Fruit fly (Drosophila melanogaster) whole organism, embryonic: ENCODE measurements around the gene mmy.

ENCODE experiments used
- ATbp ChIP-seq: fragments of 200-800 bp; sonication (Bioruptor generic); optimal IDR thresholded peaks from 2 replicates; lab custom pipeline; 2017; ENCODE audit warnings: missing biosample characterization, mild to moderate bottlenecking, missing genetic modification characterization, missing genetic modification reagents
- Atf6 ChIP-seq: fragments of 200-800 bp; sonication (Bioruptor generic); IDR thresholded peaks from 2 replicates; pipeline ENCODE4 v1.3.6; 2022; ENCODE audit warnings: missing biosample characterization, missing genetic modification characterization
- CG10267 ChIP-seq: fragments of 200-800 bp; sonication (Bioruptor generic); optimal IDR thresholded peaks from 2 replicates; lab custom pipeline; 2018; ENCODE audit warnings: missing biosample characterization, mild to moderate bottlenecking, missing genetic modification characterization, moderate library complexity
- CG10321 ChIP-seq: fragments of 200-800 bp; sonication (Bioruptor generic); IDR thresholded peaks from 2 replicates; pipeline ENCODE4 v1.3.6; 2022; ENCODE audit warnings: missing biosample characterization, missing genetic modification characterization
- CG10462 ChIP-seq: fragments of 200-800 bp; sonication (Bioruptor generic); optimal IDR thresholded peaks from 2 replicates; lab custom pipeline; 2016; ENCODE audit warnings: missing biosample characterization, missing genetic modification characterization
- CG11247 ChIP-seq: fragments of 200-800 bp; sonication (Bioruptor generic); IDR thresholded peaks from 2 replicates; pipeline ENCODE4 v1.3.6; 2022; ENCODE audit warnings: missing biosample characterization, missing genetic modification characterization
- CG12155 ChIP-seq: fragments of 200-800 bp; sonication (Bioruptor generic); optimal IDR thresholded peaks from 3 replicates; lab custom pipeline; 2016; ENCODE audit warnings: missing biosample characterization, missing genetic modification characterization
- CG17186 ChIP-seq: fragments of 200-800 bp; sonication (Bioruptor generic); optimal IDR thresholded peaks from 3 replicates; lab custom pipeline; 2017; ENCODE audit warnings: missing biosample characterization, missing genetic modification reagents, missing genetic modification characterization
- CG17612 ChIP-seq: fragments of 200-800 bp; sonication (Bioruptor generic); IDR thresholded peaks from 2 replicates; pipeline ENCODE4 v1.3.6; 2022; ENCODE audit warnings: missing biosample characterization, missing genetic modification characterization
- CG18599 ChIP-seq: fragments of 200-800 bp; sonication (Bioruptor generic); optimal IDR thresholded peaks from 3 replicates; lab custom pipeline; 2017; ENCODE audit warnings: missing biosample characterization, missing genetic modification characterization, mild to moderate bottlenecking, moderate library complexity, missing genetic modification reagents
- CG2678 ChIP-seq: fragments of 200-800 bp; sonication (Bioruptor generic); optimal IDR thresholded peaks from 3 replicates; lab custom pipeline; 2019; ENCODE audit warnings: missing biosample characterization, mild to moderate bottlenecking, missing genetic modification characterization, moderate library complexity
- CG3995 ChIP-seq: fragments of 200-800 bp; sonication (Bioruptor generic); optimal IDR thresholded peaks from 3 replicates; lab custom pipeline; 2016; ENCODE audit warnings: missing biosample characterization, missing genetic modification characterization
- CG43689 ChIP-seq: fragments of 200-800 bp; sonication (Bioruptor generic); IDR thresholded peaks from 2 replicates; pipeline ENCODE4 v1.3.6; 2022; ENCODE audit warnings: missing biosample characterization, missing genetic modification characterization
- CG7271 ChIP-seq: fragments of 200-800 bp; sonication (Bioruptor generic); optimal IDR thresholded peaks from 2 replicates; lab custom pipeline; 2018; ENCODE audit warnings: missing biosample characterization, mild to moderate bottlenecking, missing genetic modification characterization, moderate library complexity
- CG7745 ChIP-seq: fragments of 200-800 bp; sonication (Bioruptor generic); optimal IDR thresholded peaks from 2 replicates; lab custom pipeline; 2018; ENCODE audit warnings: missing biosample characterization, mild to moderate bottlenecking, missing genetic modification characterization, moderate library complexity
- CG8281 ChIP-seq: fragments of 200-800 bp; sonication (Bioruptor generic); optimal IDR thresholded peaks from 2 replicates; lab custom pipeline; 2018; ENCODE audit warnings: missing biosample characterization, mild to moderate bottlenecking, missing genetic modification characterization, moderate library complexity
- CG8944 ChIP-seq: fragments of 200-800 bp; sonication (Bioruptor generic); optimal IDR thresholded peaks from 3 replicates; lab custom pipeline; 2016; ENCODE audit warnings: missing biosample characterization, missing genetic modification characterization
- CG9437 ChIP-seq: fragments of 200-800 bp; sonication (Bioruptor generic); optimal IDR thresholded peaks from 2 replicates; lab custom pipeline; 2018; ENCODE audit warnings: missing biosample characterization, mild to moderate bottlenecking, missing genetic modification characterization
- CG9727 ChIP-seq: fragments of 200-800 bp; sonication (Bioruptor generic); optimal IDR thresholded peaks from 3 replicates; lab custom pipeline; 2017; ENCODE audit warnings: missing biosample characterization, mild to moderate bottlenecking, missing genetic modification characterization
- Dek ChIP-seq: fragments of 200-800 bp; sonication (Bioruptor generic); optimal IDR thresholded peaks from 3 replicates; lab custom pipeline; 2019; ENCODE audit warnings: missing biosample characterization, mild to moderate bottlenecking, missing genetic modification characterization, moderate library complexity
- Dp ChIP-seq: fragments of 200-800 bp; sonication (Bioruptor generic); optimal IDR thresholded peaks from 2 replicates; lab custom pipeline; 2018; ENCODE audit warnings: missing biosample characterization, mild to moderate bottlenecking, missing genetic modification characterization, moderate library complexity
- Elba2 ChIP-seq: fragments of 200-800 bp; sonication (Bioruptor generic); optimal IDR thresholded peaks from 3 replicates; lab custom pipeline; 2016; ENCODE audit warnings: missing biosample characterization, missing genetic modification characterization
- Lhr ChIP-seq: fragments of 200-800 bp; sonication (Bioruptor generic); optimal IDR thresholded peaks from 3 replicates; lab custom pipeline; 2017; ENCODE audit warnings: mild to moderate bottlenecking, missing biosample characterization, missing genetic modification reagents, missing genetic modification characterization
- Xrp1 ChIP-seq: fragments of 200-800 bp; sonication (Bioruptor generic); IDR thresholded peaks from 2 replicates; pipeline ENCODE4 v1.3.6; 2022; ENCODE audit warnings: missing biosample characterization, missing genetic modification characterization
- bsh ChIP-seq, 2 experiments: fragments of 200-800 bp; sonication (Bioruptor generic); optimal IDR thresholded peaks; 2 replicates each; lab custom pipeline; 2017 to 2018; ENCODE audit warnings: mild to moderate bottlenecking in 2 of 2, missing biosample characterization in 2 of 2, missing genetic modification characterization in 2 of 2, moderate library complexity in 1 of 2
- btn ChIP-seq: fragments of 200-800 bp; sonication (Bioruptor generic); optimal IDR thresholded peaks from 2 replicates; lab custom pipeline; 2016; ENCODE audit warnings: missing biosample characterization, missing genetic modification characterization
- cad ChIP-seq: fragments of >200 bp; optimal IDR thresholded peaks from 2 replicates; lab custom pipeline; 2017; ENCODE audit warnings: missing biosample characterization, missing genetic modification characterization
- cas ChIP-seq: fragments of 200-800 bp; sonication (Bioruptor generic); IDR thresholded peaks from 2 replicates; pipeline ENCODE4 v1.3.6; 2022; ENCODE audit warnings: missing biosample characterization, missing genetic modification characterization
- cg ChIP-seq: fragments of 200-800 bp; sonication (Bioruptor generic); optimal IDR thresholded peaks from 3 replicates; lab custom pipeline; 2019; ENCODE audit warnings: missing biosample characterization, mild to moderate bottlenecking, missing genetic modification characterization, moderate library complexity
- crc ChIP-seq: fragments of 200-800 bp; sonication (Bioruptor generic); optimal IDR thresholded peaks from 2 replicates; lab custom pipeline; 2016; ENCODE audit warnings: missing biosample characterization, missing genetic modification characterization
- dimm ChIP-seq: fragments of 200-800 bp; sonication (Bioruptor generic); IDR thresholded peaks from 2 replicates; pipeline ENCODE4 v1.3.6; 2022; ENCODE audit warnings: missing biosample characterization, missing genetic modification characterization
- dm ChIP-seq: fragments of 200-800 bp; sonication (Bioruptor generic); optimal IDR thresholded peaks from 3 replicates; lab custom pipeline; 2016; ENCODE audit warnings: missing biosample characterization, missing genetic modification characterization
- en ChIP-seq: fragments of 200-800 bp; sonication (Bioruptor generic); optimal IDR thresholded peaks from 2 replicates; lab custom pipeline; 2016; ENCODE audit warnings: missing biosample characterization, missing genetic modification characterization
- esg ChIP-seq: fragments of 200-800 bp; sonication (Bioruptor generic); conservative IDR thresholded peaks from 2 replicates; pipeline ENCODE4 v1.3.6; 2022; ENCODE audit warnings: missing biosample characterization, missing genetic modification characterization
- gfzf ChIP-seq: fragments of 200-800 bp; sonication (Bioruptor generic); optimal IDR thresholded peaks from 2 replicates; lab custom pipeline; 2016; ENCODE audit warnings: missing biosample characterization, mild to moderate bottlenecking, missing genetic modification characterization, moderate library complexity
- jigr1 ChIP-seq: fragments of 200-800 bp; sonication (Bioruptor generic); IDR thresholded peaks from 3 replicates; pipeline ENCODE4 v1.3.6; 2022; ENCODE audit warnings: missing biosample characterization, missing genetic modification characterization
- jumu ChIP-seq: fragments of 200-800 bp; sonication (Bioruptor generic); optimal IDR thresholded peaks from 3 replicates; lab custom pipeline; 2016; ENCODE audit warnings: missing biosample characterization, missing genetic modification characterization
- lilli ChIP-seq: fragments of 200-800 bp; sonication (Bioruptor generic); optimal IDR thresholded peaks from 3 replicates; lab custom pipeline; 2016; ENCODE audit warnings: missing biosample characterization, missing genetic modification characterization
- lola ChIP-seq, 3 experiments: fragments of >200 bp in 2 of 3; fragments of 200-800 bp in 1 of 3; sonication (Bioruptor generic) in 1 of 3; optimal IDR thresholded peaks; 2 replicates each; lab custom pipeline; 2017 to 2019; ENCODE audit warnings: missing biosample characterization in 3 of 3, missing genetic modification characterization in 3 of 3, mild to moderate bottlenecking in 1 of 3, moderate library complexity in 1 of 3
- mam ChIP-seq: fragments of 200-800 bp; sonication (Bioruptor generic); optimal IDR thresholded peaks from 3 replicates; lab custom pipeline; 2016; ENCODE audit warnings: missing biosample characterization, missing genetic modification characterization
- mld ChIP-seq: fragments of 200-800 bp; sonication (Bioruptor generic); IDR thresholded peaks from 3 replicates; pipeline ENCODE4 v1.3.6; 2022; ENCODE audit warnings: missing biosample characterization, missing genetic modification characterization; ENCODE audit not compliant: partially characterized antibody
- ro ChIP-seq: fragments of 200-800 bp; sonication (Bioruptor generic); IDR thresholded peaks from 2 replicates; pipeline ENCODE4 v1.3.6; 2022; ENCODE audit warnings: missing biosample characterization, missing genetic modification characterization
- sc ChIP-seq, 3 experiments: fragments of >200 bp in 2 of 3; fragments of 200-800 bp in 1 of 3; sonication (Bioruptor generic) in 1 of 3; optimal IDR thresholded peaks; 2 replicates in 2 of 3; 3 replicates in 1 of 3; lab custom pipeline; 2017; ENCODE audit warnings: mild to moderate bottlenecking in 1 of 3, missing biosample characterization in 1 of 3, missing genetic modification characterization in 1 of 3, missing genetic modification reagents in 1 of 3
- schlank ChIP-seq: fragments of 200-800 bp; sonication (Bioruptor generic); optimal IDR thresholded peaks from 2 replicates; lab custom pipeline; 2018; ENCODE audit warnings: missing biosample characterization, mild to moderate bottlenecking, missing genetic modification characterization
- sisA ChIP-seq: fragments of 200-800 bp; sonication (Bioruptor generic); IDR thresholded peaks from 2 replicates; pipeline ENCODE4 v1.3.6; 2022; ENCODE audit warnings: missing biosample characterization, missing genetic modification characterization
- tna ChIP-seq: fragments of 200-800 bp; sonication (Bioruptor generic); IDR thresholded peaks from 2 replicates; pipeline ENCODE4 v1.3.6; 2022; ENCODE audit warnings: missing biosample characterization, missing genetic modification characterization; ENCODE audit not compliant: partially characterized antibody
- unpg ChIP-seq: fragments of 200-800 bp; sonication (Bioruptor generic); optimal IDR thresholded peaks from 3 replicates; lab custom pipeline; 2018; ENCODE audit warnings: missing biosample characterization, mild to moderate bottlenecking, missing genetic modification characterization, moderate library complexity
- vnd ChIP-seq: fragments of 200-800 bp; sonication (Bioruptor generic); IDR thresholded peaks from 3 replicates; pipeline ENCODE4 v1.3.6; 2022; ENCODE audit warnings: missing biosample characterization, missing genetic modification characterization; ENCODE audit not compliant: partially characterized antibody
- wor ChIP-seq: fragments of 200-800 bp; sonication (Bioruptor generic); IDR thresholded peaks from 2 replicates; pipeline ENCODE4 v1.3.6; 2022; ENCODE audit warnings: missing biosample characterization, missing genetic modification characterization
- yki ChIP-seq: fragments of >200 bp; optimal IDR thresholded peaks from 3 replicates; lab custom pipeline; 2018

Gene mmy

dm6 chr2L:6479226-6479906, 5.7 kb upstream of the mmy start (continued):
- TF ChIP-seq CG10321 (no peak), unpg (peak; percentile 18), gfzf (GFP tag; lab: Kevin White, UChicago) (no peak), CG7745 (tag; lab: Kevin White, UChicago) (no peak), mam (GFP tag; lab: Kevin White, UChicago) (no peak), CG7271 (tag; lab: Kevin White, UChicago) (no peak), esg (GFP tag; lab: Robert Waterston, UW) (no peak), CG10462 (no peak), jumu (no peak), Xrp1 (GFP tag; lab: Robert Waterston, UW) (peak; percentile 20; the same call in 1 of the 2 replicates), Elba2 (no peak), ro (GFP tag; lab: Robert Waterston, UW) (no peak), yki (no peak), Lhr (no peak), CG18599 (GFP tag; lab: Kevin White, UChicago) (peak; percentile 61), Dp (GFP tag; lab: Kevin White, UChicago) (no peak), tna (GFP tag; lab: Robert Waterston, UW) (no peak), ATbp (peak; percentile 80), cad (no peak), bsh (GFP tag; optimal IDR thresholded peaks at IDR 0.05; lab: Kevin White, UChicago) (peak; percentile 11 to 21), btn (no peak), CG43689 (no peak), CG9727 (GFP tag; lab: Kevin White, UChicago) (peak; percentile 23), CG9437 (no peak), cas (GFP tag; lab: Robert Waterston, UW) (no peak), cg (peak; percentile 90), CG2678 (peak; percentile 54), CG17612 (GFP tag; lab: Robert Waterston, UW) (no peak), sc (optimal IDR thresholded peaks at IDR 0.05; lab: Kevin White, UChicago) (no peak), sc (GFP tag; optimal IDR thresholded peaks at IDR 0.05; lab: Kevin White, UChicago) (no peak), CG12155 (GFP tag; lab: Kevin White, UChicago) (peak; percentile 17), sisA (GFP tag; lab: Robert Waterston, UW) (no peak), en (GFP tag; lab: Kevin White, UChicago) (no peak), dm (GFP tag; lab: Kevin White, UChicago) (peak; percentile 14), Dek (tag; lab: Kevin White, UChicago) (peak; percentile 8), dimm (no peak), CG8281 (tag; lab: Kevin White, UChicago) (no peak), CG3995 (GFP tag; lab: Kevin White, UChicago) (no peak), schlank (tag; lab: Kevin White, UChicago) (peak; percentile 24), wor (GFP tag; lab: Robert Waterston, UW) (no peak), vnd (no peak), CG17186 (GFP tag; lab: Kevin White, UChicago) (no peak), lola (GFP tag; optimal IDR thresholded peaks at IDR 0.05; lab: Kevin White, UChicago) (no peak), Atf6 (0 out of 2 replicates have a peak, but pooled peaks have one; percentile 6), crc (GFP tag; lab: Kevin White, UChicago) (no peak), CG8944 (GFP tag; lab: Kevin White, UChicago) (no peak), mld (GFP tag; lab: Robert Waterston, UW) (no peak), CG11247 (GFP tag; lab: Robert Waterston, UW) (no peak), lilli (no peak), CG10267 (peak; percentile 8), jigr1 (GFP tag; lab: Robert Waterston, UW) (no peak)
